Worm (Caenorhabditis elegans): ENCODE data around the gene srxa-18.

DNA sequence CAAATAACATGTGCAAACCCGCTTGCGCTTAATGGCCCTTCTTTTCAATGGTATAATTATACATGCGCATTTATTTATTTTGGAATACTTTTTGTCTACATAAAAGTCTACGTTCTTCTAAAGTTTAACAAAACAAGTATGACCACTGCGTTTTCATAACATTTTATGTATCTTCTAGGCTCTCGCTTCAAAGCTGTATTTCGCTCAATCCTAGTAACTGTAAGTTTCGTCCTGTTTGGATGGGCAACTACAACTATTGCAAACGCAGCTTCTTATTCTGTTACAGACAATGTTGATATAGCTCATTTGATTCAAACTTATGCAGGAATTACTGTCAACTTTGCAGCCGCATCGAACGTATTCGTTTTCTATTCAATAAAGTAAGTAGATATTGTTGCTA, 28.9 kb upstream of the srxa-18 start, which contains the start of gene srsx-27:
- no peak for TF ChIP-seq unc-62 (GFP tag; optimal IDR thresholded peaks at IDR 0.05)
- no peak for TF ChIP-seq aly-2 (tag; optimal IDR thresholded peaks at IDR 0.05)

Measured in whole organism, L2 larva.